Fruit fly (Drosophila melanogaster): Measurements from ENCODE around the gene Hip1.

Hip1 gene

dm6 chr3L:12798795-12799311 is 25.5 kb upstream of the Hip1 start:
- TF ChIP-seq CTCF (optimal IDR thresholded peaks at IDR 0.05) = no peak
- TF ChIP-seq CG8478 (optimal IDR thresholded peaks at IDR 0.05) = no peak

- TF ChIP-seq CTCF (optimal IDR thresholded peaks at IDR 0.05) = no peak
- TF ChIP-seq CG8478 (optimal IDR thresholded peaks at IDR 0.05) = no peak
Observed at dm6 chr3L:12796077-12796641, 22.8 kb upstream of the Hip1 start.

- TF ChIP-seq CG8478 (optimal IDR thresholded peaks at IDR 0.05) (no peak), CTCF (optimal IDR thresholded peaks at IDR 0.05) (no peak)
Observed at dm6 chr3L:12794532-12794931, 21.2 kb upstream of the Hip1 start.

dm6 chr3L:12792933-12793448 is 19.6 kb upstream of the Hip1 start:
- no peak for TF ChIP-seq CG8478 (optimal IDR thresholded peaks at IDR 0.05)
- TF ChIP-seq CTCF (optimal IDR thresholded peaks at IDR 0.05) = no peak

dm6 chr3L:12791679-12792229 is 18.4 kb upstream of the Hip1 start:
- no peak for TF ChIP-seq CG8478 (optimal IDR thresholded peaks at IDR 0.05)
- no peak for TF ChIP-seq CTCF (optimal IDR thresholded peaks at IDR 0.05)

dm6 chr3L:12790783-12791678 is 17.7 kb upstream of the Hip1 start:
- TF ChIP-seq CG8478 (optimal IDR thresholded peaks at IDR 0.05) (no peak), CTCF (optimal IDR thresholded peaks at IDR 0.05) (no peak)

- TF ChIP-seq CG8478 (optimal IDR thresholded peaks at IDR 0.05) (no peak), CTCF (optimal IDR thresholded peaks at IDR 0.05) (no peak)
Observed at dm6 chr3L:12789875-12790373, 16.6 kb upstream of the Hip1 start, which contains the start of gene CG42709. Gene CG42709 (plus strand): TSS chr3L:12790192.

- TF ChIP-seq CTCF (optimal IDR thresholded peaks at IDR 0.05) (no peak), CG8478 (optimal IDR thresholded peaks at IDR 0.05) (no peak)
Observed at dm6 chr3L:12780997-12781396, 7.6 kb upstream of the Hip1 start, which contains the start of the genes CG10969 and CG17666. Gene CG10969 (minus strand): TSS chr3L:12781097. Gene CG17666 (plus strand): TSS chr3L:12781325.

- TF ChIP-seq CG8478 (optimal IDR thresholded peaks at IDR 0.05) = no peak
- TF ChIP-seq CTCF (optimal IDR thresholded peaks at IDR 0.05) = no peak
Observed at dm6 chr3L:12778616-12779015, 5.2 kb upstream of the Hip1 start, which contains the start of gene CG32106. Gene CG32106 (minus strand): TSS chr3L:12778716.

- no peak for TF ChIP-seq CG8478 (optimal IDR thresholded peaks at IDR 0.05)
- no peak for TF ChIP-seq CTCF (optimal IDR thresholded peaks at IDR 0.05)
Observed at dm6 chr3L:12754769-12755189, 18.6 kb downstream of the Hip1 start, which contains the start of the genes CG10973 and Vps13D. Gene CG10973 (minus strand): TSS chr3L:12754774. Gene Vps13D (plus strand): TSS chr3L:12755049.

dm6 chr3L:12749567-12750535 is 23.5 kb downstream of the Hip1 start, which contains the start of the genes Klc and CG10984:
Gene Klc (minus strand): TSS chr3L:12750056.
Gene CG10984 (plus strand): TSS chr3L:12750119.
- TF ChIP-seq CG8478 (optimal IDR thresholded peaks at IDR 0.05) = no peak
- no peak for TF ChIP-seq CTCF (optimal IDR thresholded peaks at IDR 0.05)

- TF ChIP-seq CG8478 (optimal IDR thresholded peaks at IDR 0.05) = no peak
- no peak for TF ChIP-seq CTCF (optimal IDR thresholded peaks at IDR 0.05)
Observed at dm6 chr3L:12748711-12749566, 24.4 kb downstream of the Hip1 start.

dm6 chr3L:12746241-12746640 is 27.1 kb downstream of the Hip1 start:
- TF ChIP-seq CG8478 (optimal IDR thresholded peaks at IDR 0.05) (no peak), CTCF (optimal IDR thresholded peaks at IDR 0.05) (no peak)
